Worm (Caenorhabditis elegans) whole organism, dauer: ENCODE measurements around the gene C35D10.6.

Experiments used
- unc-62 ChIP-seq: sonication (generic microtip); optimal IDR thresholded peaks from 2 replicates; lab custom pipeline; 2017; ENCODE audit warnings: missing biosample characterization, missing genetic modification reagents, missing genetic modification characterization

Gene C35D10.6

DNA sequence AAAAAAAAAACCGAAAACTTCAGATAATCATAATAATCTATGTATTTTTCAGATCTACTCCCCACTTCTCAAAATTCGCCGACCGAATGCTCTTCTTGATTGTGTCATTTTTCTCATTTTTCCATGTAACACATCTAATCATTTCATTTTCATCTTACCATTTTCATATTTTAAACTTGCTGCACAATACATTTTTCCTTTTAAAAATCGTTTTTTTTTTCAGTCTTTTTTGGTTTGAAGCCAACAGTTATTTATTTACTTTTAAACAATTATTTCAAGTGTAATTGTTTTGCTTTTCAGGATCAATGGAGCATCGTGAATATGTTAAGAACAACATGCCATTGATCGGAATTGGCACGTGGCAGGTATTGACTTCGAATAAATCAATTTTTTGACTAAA lies at the start of gene C35D10.6:
Gene C35D10.6 (plus strand): TSS at position 301 of the 400 bp plus-strand sequence.
- no peak for TF ChIP-seq unc-62 (GFP tag; lab: Kevin White, UChicago)

DNA sequence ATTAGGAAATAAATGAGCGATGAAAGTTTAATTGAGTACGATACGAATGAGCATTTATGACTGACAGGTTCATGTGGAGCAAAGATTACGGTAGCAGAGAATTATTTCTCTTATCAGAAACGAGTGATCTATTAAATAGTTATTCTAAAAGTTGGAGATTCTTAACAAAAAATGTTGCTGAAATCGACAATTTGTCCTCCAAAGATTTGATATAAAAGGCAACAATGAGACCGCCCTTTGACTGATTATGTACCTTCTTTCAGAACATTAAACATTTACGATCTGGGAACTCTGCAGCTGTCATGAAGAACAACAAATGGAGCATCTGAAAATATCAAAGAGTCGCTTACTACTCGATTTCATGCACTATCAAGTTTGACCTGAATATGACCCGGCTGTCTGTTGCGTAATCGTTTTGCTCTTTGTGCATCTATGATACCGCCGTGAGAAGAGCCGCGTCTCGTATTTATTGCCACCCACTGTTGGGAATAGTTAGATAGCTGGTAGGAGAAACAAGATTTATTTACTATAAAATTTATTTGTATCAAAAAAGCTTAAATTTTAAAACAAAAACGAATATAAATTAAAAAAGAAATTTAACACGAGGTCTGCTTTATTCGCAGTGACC lies 49.5 kb upstream of the C35D10.6 start, which contains the start of gene pal-1:
Gene pal-1 (minus strand): TSS at position 51 of the 628 bp plus-strand sequence.
- no peak for TF ChIP-seq unc-62 (GFP tag; lab: Kevin White, UChicago)

DNA sequence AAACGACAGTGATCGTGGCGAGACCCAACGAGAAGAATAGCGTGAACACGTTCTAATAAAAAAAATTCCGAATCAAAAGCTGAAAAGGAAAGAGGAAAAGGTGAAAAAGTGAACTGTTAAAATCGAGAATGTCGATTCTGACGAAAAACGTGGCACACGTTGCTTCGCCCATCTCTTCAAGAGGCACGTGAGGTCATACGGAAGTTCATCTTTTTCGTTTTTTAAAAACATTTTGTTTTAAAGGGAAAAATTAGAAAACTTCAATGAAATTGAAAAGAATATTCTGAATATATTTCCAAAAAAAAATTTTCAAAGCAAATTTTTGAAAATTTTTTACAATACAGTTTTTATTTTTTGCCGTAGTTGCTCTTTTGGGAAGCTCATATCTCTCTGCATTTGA lies 47.9 kb upstream of the C35D10.6 start, which contains the start of gene C38D4.7:
Gene C38D4.7 (minus strand): TSS at position 101 of the 400 bp plus-strand sequence.
- TF ChIP-seq unc-62 (GFP tag; lab: Kevin White, UChicago): no peak

DNA sequence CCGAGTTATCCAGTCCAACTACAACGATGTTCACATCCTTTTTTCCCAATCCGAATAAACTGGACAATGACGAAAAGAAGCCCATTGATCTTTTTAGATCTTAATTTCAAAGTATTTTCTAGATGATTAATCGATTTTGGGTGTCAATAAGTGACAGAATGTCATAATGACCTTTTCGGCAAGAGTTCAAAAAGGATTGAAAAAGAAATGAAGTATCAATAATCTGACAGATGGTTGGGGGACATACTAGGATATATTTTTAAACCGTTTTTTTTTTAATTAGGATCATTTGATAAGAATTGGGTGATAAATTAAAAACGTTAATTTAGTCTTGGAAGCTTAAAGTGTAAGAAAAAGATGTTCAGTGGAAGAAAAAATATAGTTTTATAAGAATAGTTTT lies 44.4 kb upstream of the C35D10.6 start, which contains the start of gene arl-6:
Gene arl-6 (minus strand): TSS at position 101 of the 400 bp plus-strand sequence.
- TF ChIP-seq unc-62 (GFP tag; lab: Kevin White, UChicago): no peak

DNA sequence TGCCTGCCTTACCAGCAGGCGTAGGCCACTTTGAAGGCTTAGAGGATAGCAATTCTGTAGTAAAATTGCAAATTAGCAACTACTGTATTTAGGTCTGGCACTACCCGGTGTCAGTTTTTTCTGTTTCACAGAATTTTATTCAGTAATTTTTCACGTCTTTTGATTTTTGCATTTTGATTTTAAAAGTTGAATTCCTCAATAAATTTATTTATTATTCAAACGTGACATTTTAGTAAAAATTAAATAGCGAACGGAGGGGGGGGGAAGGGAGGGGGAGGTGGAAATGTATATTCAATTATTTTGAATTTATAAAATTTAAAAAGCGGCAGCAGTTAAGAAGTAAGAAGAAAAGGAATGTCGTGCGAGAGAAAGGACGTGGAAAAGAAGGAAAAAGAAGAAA lies 41.9 kb upstream of the C35D10.6 start, which contains the start of gene F26A1.4:
Gene F26A1.4 (plus strand): TSS at position 301 of the 400 bp plus-strand sequence.
- TF ChIP-seq unc-62 (GFP tag; lab: Kevin White, UChicago): no peak

DNA sequence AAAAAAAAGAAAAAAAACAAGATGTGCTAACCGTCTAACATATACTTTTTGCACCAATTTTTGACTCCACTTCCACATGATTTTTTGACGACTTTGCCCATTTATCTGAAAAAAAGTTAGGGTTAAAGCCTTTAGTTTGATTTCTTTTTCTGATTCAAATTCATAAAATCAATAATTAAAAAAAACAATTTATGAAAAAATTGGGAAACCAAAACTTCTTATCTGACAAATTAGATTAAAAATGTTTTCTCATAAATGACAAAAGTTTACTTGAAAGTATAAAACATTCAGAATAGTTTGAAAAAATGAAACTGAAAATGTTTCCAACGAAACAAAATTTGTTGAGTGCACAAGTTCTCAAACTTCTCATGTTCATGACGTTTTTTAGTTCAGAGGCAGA lies 39.3 kb upstream of the C35D10.6 start, which contains the start of gene F26A1.7:
Gene F26A1.7 (minus strand): TSS at position 101 of the 400 bp plus-strand sequence.
- TF ChIP-seq unc-62 (GFP tag; lab: Kevin White, UChicago): no peak

DNA sequence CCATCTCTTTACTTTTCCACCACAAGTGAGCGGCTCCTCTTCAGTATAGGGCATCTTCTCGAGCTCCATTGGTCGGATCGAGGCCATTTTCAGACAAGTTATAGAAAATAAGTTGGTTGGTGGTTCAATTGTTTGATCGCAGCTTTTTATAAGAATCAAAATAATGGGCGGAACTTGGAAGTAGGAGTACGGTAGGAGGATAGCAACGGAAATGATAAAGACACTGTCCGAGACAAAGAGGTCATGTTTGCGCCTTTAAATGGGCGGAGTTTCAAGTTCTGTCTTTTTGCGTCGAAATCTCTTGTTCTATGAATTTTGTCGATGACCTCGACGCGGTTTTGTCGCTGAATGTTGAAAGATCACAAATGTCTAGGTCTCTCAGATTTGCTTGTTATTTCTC lies 37.0 kb upstream of the C35D10.6 start, which contains the start of gene F26A1.8:
Gene F26A1.8 (minus strand): TSS at position 101 of the 400 bp plus-strand sequence.
- no peak for TF ChIP-seq unc-62 (GFP tag; lab: Kevin White, UChicago)

DNA sequence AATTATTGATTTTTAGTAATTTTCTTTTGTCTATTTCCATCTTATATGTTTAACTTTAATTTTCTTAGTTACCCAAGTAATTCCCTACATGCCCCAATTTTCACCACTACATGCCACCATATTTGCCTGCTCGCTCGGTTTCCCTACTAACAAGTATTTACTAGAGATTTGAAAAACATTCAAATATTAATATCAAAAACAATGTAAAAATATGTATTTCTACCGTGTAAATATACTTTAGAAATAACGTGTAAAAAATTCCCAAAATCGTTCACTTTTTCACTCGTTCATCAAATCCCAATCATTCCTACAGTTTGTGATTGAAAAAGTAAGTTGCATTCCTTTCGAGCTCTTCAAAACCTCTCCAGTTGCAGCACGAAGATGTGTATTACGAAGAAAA lies 32.5 kb upstream of the C35D10.6 start, which contains the start of gene F26A1.3:
Gene F26A1.3 (plus strand): TSS at position 301 of the 400 bp plus-strand sequence.
- no peak for TF ChIP-seq unc-62 (GFP tag; lab: Kevin White, UChicago)

DNA sequence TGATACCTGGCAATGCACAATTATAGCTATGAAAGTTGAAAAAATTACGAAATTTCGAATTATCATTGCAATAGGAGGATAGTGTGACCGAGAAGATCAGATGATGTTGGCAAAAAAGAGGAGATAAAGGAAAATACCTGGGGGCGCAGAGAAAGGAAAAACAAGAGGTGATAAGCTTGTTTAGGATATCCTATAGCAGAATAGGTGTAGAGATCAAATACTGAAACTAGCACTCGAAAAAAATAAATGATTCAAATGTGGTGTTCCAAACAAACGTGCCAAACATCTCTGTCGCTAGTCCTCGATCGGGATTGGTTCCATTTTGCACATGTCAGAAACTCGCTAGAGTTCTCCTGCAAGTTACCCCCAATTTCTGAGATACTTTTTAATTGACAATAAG lies 29.7 kb upstream of the C35D10.6 start, which contains the start of gene F26A1.9:
Gene F26A1.9 (minus strand): TSS at position 101 of the 400 bp plus-strand sequence.
- no peak for TF ChIP-seq unc-62 (GFP tag; lab: Kevin White, UChicago)

DNA sequence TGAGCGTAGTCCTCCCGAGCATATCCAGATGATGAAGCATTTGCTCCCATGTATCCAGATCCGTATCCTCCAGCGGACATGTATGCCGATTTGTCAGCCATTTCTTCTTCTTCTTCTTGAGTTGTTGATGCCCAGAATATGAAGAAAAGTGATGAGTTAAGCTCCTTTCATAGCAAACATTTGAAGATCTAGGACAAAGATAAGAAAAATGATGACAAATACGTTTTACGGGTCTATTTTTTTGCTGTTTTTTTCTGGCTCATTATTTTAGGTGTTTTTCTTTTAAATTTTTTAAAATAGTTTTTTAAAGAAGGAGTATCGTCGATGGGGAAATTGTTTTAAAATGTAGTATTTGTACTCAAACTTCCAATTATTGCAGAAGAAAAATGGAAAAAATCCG lies 28.9 kb upstream of the C35D10.6 start, which contains the start of gene nspd-9:
Gene nspd-9 (minus strand): TSS at position 101 of the 400 bp plus-strand sequence.
- no peak for TF ChIP-seq unc-62 (GFP tag; lab: Kevin White, UChicago)

DNA sequence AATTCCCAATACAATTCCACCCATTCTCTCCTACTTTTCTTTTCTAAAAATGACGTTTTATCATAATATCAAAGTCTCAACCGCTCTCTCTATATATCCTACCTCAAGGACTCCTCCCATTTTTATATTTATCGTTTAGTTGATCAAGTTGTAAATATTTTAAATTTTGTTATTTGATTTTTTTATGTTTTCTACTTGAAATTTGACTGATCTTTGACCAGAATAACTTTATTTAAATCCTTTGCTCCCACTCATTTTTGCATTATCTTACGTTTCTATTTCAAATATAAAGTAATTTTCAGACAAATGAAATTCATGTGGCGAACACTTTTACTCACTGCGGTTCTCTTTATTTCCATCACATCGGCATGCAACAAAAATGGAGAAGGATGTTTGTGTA lies 21.7 kb upstream of the C35D10.6 start, which contains the start of the genes acbp-7 and F26A1.19:
Gene acbp-7 (plus strand): TSS at position 301 of the 400 bp plus-strand sequence.
Gene F26A1.19 (plus strand): TSS at position 303 of the 400 bp plus-strand sequence.
- TF ChIP-seq unc-62 (GFP tag; lab: Kevin White, UChicago): no peak

DNA sequence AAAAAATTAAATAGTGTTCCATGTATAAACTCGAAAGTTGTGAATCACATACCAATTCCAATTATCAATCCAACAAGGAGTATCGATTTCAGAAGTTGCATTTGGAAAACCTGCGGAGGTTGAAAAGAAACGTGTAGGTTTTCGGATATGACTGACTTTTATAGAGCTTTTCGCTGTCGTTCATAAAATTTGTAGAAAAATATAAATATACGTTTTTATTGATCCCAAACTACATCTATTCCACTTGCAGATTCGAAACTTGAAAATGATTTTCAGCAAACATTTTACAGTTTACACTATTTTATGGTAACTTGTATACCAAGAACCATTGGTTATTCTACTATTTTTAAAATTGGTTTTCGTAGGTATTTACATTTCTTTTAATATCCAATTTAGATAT lies 17.0 kb upstream of the C35D10.6 start, which contains the start of gene clec-156:
Gene clec-156 (minus strand): TSS at position 101 of the 400 bp plus-strand sequence.
- TF ChIP-seq unc-62 (GFP tag; lab: Kevin White, UChicago): no peak

DNA sequence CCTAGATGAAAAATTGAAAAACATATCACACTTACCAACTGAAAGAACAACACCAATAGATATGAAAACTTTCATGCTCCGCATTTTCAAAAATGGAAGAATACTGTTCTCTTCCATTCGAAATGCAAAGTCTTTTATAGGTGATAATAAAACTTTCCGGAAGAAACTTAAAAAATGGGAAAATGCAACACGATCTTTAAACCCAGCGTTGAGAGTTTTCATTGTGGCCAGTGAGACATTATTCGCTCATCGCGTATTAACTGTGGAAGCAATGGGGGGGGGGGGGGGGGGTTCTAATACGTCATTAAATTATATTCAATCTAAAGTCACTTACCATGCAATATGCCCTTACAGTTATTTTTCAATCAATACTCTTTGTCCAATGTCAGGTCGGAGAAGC lies 14.8 kb upstream of the C35D10.6 start, which contains the start of the genes clec-157 and fkh-5:
Gene clec-157 (minus strand): TSS at position 101 of the 400 bp plus-strand sequence.
Gene fkh-5 (plus strand): TSS at position 336 of the 400 bp plus-strand sequence.
- TF ChIP-seq unc-62 (GFP tag; lab: Kevin White, UChicago): no peak

DNA sequence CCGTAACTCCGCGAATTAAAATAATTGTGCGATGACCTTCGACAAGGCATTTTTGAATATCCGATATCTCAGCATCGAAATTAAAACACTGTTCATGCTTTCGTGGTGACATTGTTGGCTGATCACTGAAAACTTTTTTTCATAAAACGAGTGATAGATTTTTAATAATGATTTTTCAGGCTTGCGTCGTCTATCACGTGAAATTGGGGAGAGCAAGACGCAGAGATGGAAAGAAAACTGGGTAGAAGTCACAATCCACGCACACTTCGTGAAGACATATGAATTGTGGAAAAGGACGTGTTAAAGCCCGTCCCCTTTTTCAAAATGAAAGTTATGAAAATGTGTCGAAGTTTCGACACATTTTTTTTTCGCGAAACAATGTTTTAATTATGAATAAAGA lies 9.4 kb upstream of the C35D10.6 start, which contains the start of gene nonu-1:
Gene nonu-1 (minus strand): TSS at position 169 of the 400 bp plus-strand sequence.
- TF ChIP-seq unc-62 (GFP tag; lab: Kevin White, UChicago): no peak

DNA sequence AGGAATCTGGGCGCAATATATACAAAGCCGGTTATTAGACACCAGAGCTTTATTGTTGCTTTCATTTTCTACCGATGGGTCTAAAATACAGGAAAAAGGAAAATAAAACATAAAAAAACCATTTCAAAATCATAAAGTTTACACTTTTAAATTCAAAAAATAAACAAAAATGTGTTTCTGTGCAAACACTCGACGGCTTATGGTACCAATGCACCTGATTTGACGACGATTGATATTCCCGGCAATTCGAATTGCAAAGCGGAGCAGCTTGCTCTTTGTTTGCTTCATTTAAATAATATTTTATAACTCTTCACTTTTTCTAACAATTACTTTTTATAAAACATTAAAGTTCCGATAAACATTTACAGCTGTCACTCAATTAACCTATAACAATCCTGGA lies 9.0 kb upstream of the C35D10.6 start, which contains the start of gene F26A1.1:
Gene F26A1.1 (plus strand): TSS at position 369 of the 400 bp plus-strand sequence.
- TF ChIP-seq unc-62 (GFP tag; lab: Kevin White, UChicago): no peak

DNA sequence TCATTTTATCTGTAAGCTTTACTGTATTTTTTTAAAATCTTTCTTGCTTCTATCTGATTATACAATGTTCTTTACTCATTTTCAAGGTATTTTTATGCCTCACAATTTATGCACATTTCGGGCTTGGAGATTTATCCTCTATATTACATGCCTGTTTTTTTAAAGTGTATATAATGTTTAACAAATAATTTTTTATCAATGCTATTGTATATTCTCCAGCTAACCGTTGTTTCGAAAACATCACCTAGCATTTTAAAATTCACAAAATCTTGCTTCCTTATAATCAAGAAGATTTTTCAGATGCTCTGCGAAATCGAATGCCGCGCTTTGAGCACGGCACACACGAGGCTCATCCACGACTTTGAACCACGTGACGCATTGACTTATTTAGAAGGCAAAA lies 7.1 kb upstream of the C35D10.6 start, which contains the start of gene ced-4:
Gene ced-4 (plus strand): TSS at position 301 of the 400 bp plus-strand sequence.
- TF ChIP-seq unc-62 (GFP tag; lab: Kevin White, UChicago): no peak
